Worm (Caenorhabditis elegans) whole organism, young adult: Measurements from ENCODE around the gene csa-1.
A peak's percentile ranks its signal among the peaks of the same experiment; 100 is the strongest.

Source experiments
- B0019.2 ChIP-seq: fragments of 200-800 bp; sonication (Bioruptor generic); conservative IDR thresholded peaks from 2 replicates; pipeline ENCODE4 v1.3.6; 2022; ENCODE audit warnings: missing genetic modification reagents, missing genetic modification characterization, missing compliant biosample characterization
- B0261.1 ChIP-seq: sonication (generic microtip); optimal IDR thresholded peaks from 2 replicates; lab custom pipeline; 2016; ENCODE audit warnings: mild to moderate bottlenecking, missing genetic modification characterization, moderate library complexity, missing compliant biosample characterization
- C06A6.2 ChIP-seq: fragments of 200-800 bp; sonication (Bioruptor generic); conservative IDR thresholded peaks from 2 replicates; pipeline ENCODE4 v1.3.6; 2022; ENCODE audit warnings: missing genetic modification characterization, missing compliant biosample characterization
- C17E4.6 ChIP-seq: fragments of 200-800 bp; sonication (Bioruptor generic); IDR thresholded peaks from 2 replicates; pipeline ENCODE4 v1.3.6; 2022; ENCODE audit warnings: missing genetic modification reagents, missing genetic modification characterization, missing compliant biosample characterization
- F22D6.2 ChIP-seq: sonication (generic microtip); optimal IDR thresholded peaks from 2 replicates; lab custom pipeline; 2016; ENCODE audit warnings: mild to moderate bottlenecking, missing genetic modification characterization, missing compliant biosample characterization
- F33H1.4 ChIP-seq: fragments of 200-800 bp; sonication (Bioruptor generic); IDR thresholded peaks from 2 replicates; pipeline ENCODE4 v1.3.6; 2022; ENCODE audit warnings: missing genetic modification reagents, missing genetic modification characterization, missing compliant biosample characterization
- F49E8.2 ChIP-seq: sonication (generic microtip); optimal IDR thresholded peaks from 3 replicates; lab custom pipeline; 2017; ENCODE audit warnings: missing genetic modification characterization, mild to moderate bottlenecking, missing compliant biosample characterization, antibody characterized with exemption, moderate library complexity; ENCODE audit not compliant: insufficient read depth
- Y53F4B.3 ChIP-seq: fragments of 200-800 bp; sonication (Bioruptor generic); IDR thresholded peaks from 2 replicates; pipeline ENCODE4 v1.3.6; 2022; ENCODE audit warnings: missing genetic modification reagents, missing genetic modification characterization, missing compliant biosample characterization
- Y53G8AR.9 ChIP-seq: fragments of 200-800 bp; sonication (Bioruptor generic); conservative IDR thresholded peaks from 2 replicates; pipeline ENCODE4 v1.3.6; 2022; ENCODE audit warnings: missing genetic modification reagents, missing genetic modification characterization, missing compliant biosample characterization
- Y95B8A.8 ChIP-seq: fragments of 200-800 bp; sonication (Bioruptor generic); IDR thresholded peaks from 2 replicates; pipeline ENCODE4 v1.3.6; 2022; ENCODE audit warnings: missing genetic modification reagents, missing genetic modification characterization, missing compliant biosample characterization
- aptf-2 ChIP-seq: fragments of 200-800 bp; sonication (Bioruptor generic); conservative IDR thresholded peaks from 2 replicates; pipeline ENCODE4 v1.3.6; 2022; ENCODE audit warnings: missing genetic modification reagents, missing genetic modification characterization, missing compliant biosample characterization
- cebp-2 ChIP-seq: fragments of 200-800 bp; sonication (Bioruptor generic); IDR thresholded peaks from 2 replicates; pipeline ENCODE4 v1.3.6; 2022; ENCODE audit warnings: missing genetic modification characterization, missing compliant biosample characterization
- ceh-27 ChIP-seq: fragments of 200-800 bp; sonication (Bioruptor generic); optimal IDR thresholded peaks from 2 replicates; lab custom pipeline; 2018; ENCODE audit warnings: mild to moderate bottlenecking, missing genetic modification characterization, moderate library complexity, missing compliant biosample characterization
- ceh-91 ChIP-seq: fragments of 200-800 bp; sonication (Bioruptor generic); IDR thresholded peaks from 2 replicates; pipeline ENCODE4 v1.3.6; 2022; ENCODE audit warnings: missing genetic modification reagents, missing genetic modification characterization, missing compliant biosample characterization
- chd-7 ChIP-seq: sonication (generic microtip); optimal IDR thresholded peaks from 2 replicates; lab custom pipeline; 2016; ENCODE audit warnings: mild to moderate bottlenecking, missing genetic modification characterization, moderate library complexity, missing compliant biosample characterization
- die-1 ChIP-seq: sonication (generic microtip); optimal IDR thresholded peaks from 2 replicates; lab custom pipeline; 2016; ENCODE audit warnings: missing genotype, mild to moderate bottlenecking, missing genetic modification characterization, missing compliant biosample characterization
- hmg-1.2 ChIP-seq: fragments of 200-800 bp; sonication (Bioruptor generic); IDR thresholded peaks from 2 replicates; pipeline ENCODE4 v1.3.6; 2022; ENCODE audit warnings: missing genetic modification reagents, missing genetic modification characterization, missing compliant biosample characterization
- hrde-1 ChIP-seq: sonication (generic microtip); optimal IDR thresholded peaks from 2 replicates; lab custom pipeline; 2016; ENCODE audit warnings: missing genetic modification characterization, mild to moderate bottlenecking, missing compliant biosample characterization, moderate library complexity, missing genotype, missing genetic modification reagents, borderline replicate concordance
- hsf-1 ChIP-seq: fragments of 200-800 bp; sonication (Bioruptor generic); IDR thresholded peaks from 2 replicates; pipeline ENCODE4 v1.3.6; 2022; ENCODE audit warnings: missing genetic modification reagents, missing genetic modification characterization, missing compliant biosample characterization
- lag-1 ChIP-seq: fragments of 200-800 bp; sonication (Bioruptor generic); IDR thresholded peaks from 2 replicates; pipeline ENCODE4 v1.3.6; 2022; ENCODE audit warnings: missing genetic modification reagents, missing genetic modification characterization, missing compliant biosample characterization
- let-607 ChIP-seq, 2 experiments: fragments of 200-800 bp in 1 of 2; sonication (Bioruptor generic) in 1 of 2; sonication (generic microtip) in 1 of 2; optimal IDR thresholded peaks; 2 replicates each; lab custom pipeline; 2016 to 2018; ENCODE audit warnings: mild to moderate bottlenecking in 2 of 2, missing compliant biosample characterization in 2 of 2, missing genetic modification characterization in 2 of 2, moderate library complexity in 2 of 2, missing genotype in 1 of 2
- lin-26 ChIP-seq: fragments of 200-800 bp; sonication (Bioruptor generic); IDR thresholded peaks from 2 replicates; pipeline ENCODE4 v1.3.6; 2022; ENCODE audit warnings: missing genetic modification reagents, missing genetic modification characterization, missing compliant biosample characterization
- lir-1 ChIP-seq: fragments of 200-800 bp; sonication (Bioruptor generic); conservative IDR thresholded peaks from 2 replicates; pipeline ENCODE4 v1.3.6; 2022; ENCODE audit warnings: missing genetic modification reagents, missing genetic modification characterization, missing compliant biosample characterization
- lsy-27 ChIP-seq: sonication (generic microtip); optimal IDR thresholded peaks from 2 replicates; lab custom pipeline; 2017; ENCODE audit warnings: missing genetic modification characterization, mild to moderate bottlenecking, missing compliant biosample characterization, antibody characterized with exemption, missing genotype, borderline replicate concordance; ENCODE audit not compliant: insufficient read depth
- mes-4 ChIP-seq: sonication (generic microtip); optimal IDR thresholded peaks from 2 replicates; lab custom pipeline; 2016; ENCODE audit warnings: missing genotype, missing genetic modification characterization, missing compliant biosample characterization
- mxl-1 ChIP-seq: sonication (generic microtip); optimal IDR thresholded peaks from 2 replicates; lab custom pipeline; 2016; ENCODE audit warnings: missing genetic modification characterization, missing compliant biosample characterization
- nfya-2 ChIP-seq: fragments of 200-800 bp; sonication (Bioruptor generic); IDR thresholded peaks from 2 replicates; pipeline ENCODE4 v1.3.6; 2022; ENCODE audit warnings: missing genetic modification reagents, missing genetic modification characterization, missing compliant biosample characterization
- pha-4 ChIP-seq: fragments of 150-350 bp; sonication (generic microtip); optimal IDR thresholded peaks from 2 replicates; lab custom pipeline; 2014; ENCODE audit warnings: missing biosample characterization, missing genetic modification reagents, missing genetic modification characterization
- sdz-38 ChIP-seq: sonication (generic microtip); optimal IDR thresholded peaks from 2 replicates; lab custom pipeline; 2016; ENCODE audit warnings: missing genotype, missing genetic modification characterization, missing compliant biosample characterization
- snpc-3.4 ChIP-seq: sonication (generic microtip); optimal IDR thresholded peaks from 2 replicates; lab custom pipeline; 2017; ENCODE audit warnings: missing genetic modification characterization, mild to moderate bottlenecking, missing compliant biosample characterization, antibody characterized with exemption, moderate library complexity, missing genotype, missing genetic modification reagents
- snpc-4 ChIP-seq, 5 experiments: fragments of 150-350 bp in 1 of 5; sonication (generic microtip) in 4 of 5; optimal IDR thresholded peaks; 2 replicates each; lab custom pipeline; 2014 to 2018; ENCODE audit warnings: missing genetic modification characterization in 5 of 5, missing biosample characterization in 3 of 5, antibody characterized with exemption in 2 of 5, mild to moderate bottlenecking in 2 of 5, missing compliant biosample characterization in 2 of 5, missing genotype in 2 of 5, moderate library complexity in 2 of 5, missing genetic modification reagents in 1 of 5
- tbp1 ChIP-seq: fragments of 200-800 bp; sonication (Bioruptor generic); optimal IDR thresholded peaks from 2 replicates; lab custom pipeline; 2018; ENCODE audit warnings: mild to moderate bottlenecking, missing genetic modification characterization, missing compliant biosample characterization
- unc-130 ChIP-seq: sonication (generic microtip); optimal IDR thresholded peaks from 2 replicates; lab custom pipeline; 2016; ENCODE audit warnings: missing genetic modification reagents, missing genetic modification characterization, missing compliant biosample characterization
- ztf-18 ChIP-seq: sonication (generic microtip); optimal IDR thresholded peaks from 2 replicates; lab custom pipeline; 2016; ENCODE audit warnings: missing genotype, mild to moderate bottlenecking, missing genetic modification characterization, missing compliant biosample characterization

Gene csa-1

DNA sequence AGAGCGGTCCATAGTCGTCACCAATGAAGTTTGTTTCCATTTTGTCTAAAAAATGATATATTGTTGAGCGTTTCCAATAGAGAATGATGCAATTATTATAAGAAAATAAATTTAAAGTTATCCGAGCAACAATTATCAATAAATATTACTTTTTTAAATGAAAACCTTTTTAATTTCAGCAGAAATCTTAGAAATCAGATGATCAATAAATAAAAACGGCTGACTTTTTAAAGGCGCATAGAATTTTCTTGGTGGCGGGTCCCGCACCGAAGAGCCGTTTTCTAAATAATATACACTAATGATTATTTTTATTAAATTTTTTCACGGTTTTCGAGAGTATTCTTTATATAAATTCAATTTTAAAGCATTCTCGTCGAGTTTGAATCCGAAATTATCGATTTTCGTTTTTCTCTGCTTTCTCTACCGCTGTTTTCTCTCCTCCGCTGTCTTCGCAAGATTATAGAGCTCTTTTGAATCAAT, 3.4 kb upstream of the csa-1 start, which contains the start of gene rab-39:
Gene rab-39 (minus strand): TSS at position 51 of the 480 bp plus-strand sequence.
- TF ChIP-seq mes-4 (tag; lab: Kevin White, UChicago) (no peak), F33H1.4 (peak; percentile 74)

DNA sequence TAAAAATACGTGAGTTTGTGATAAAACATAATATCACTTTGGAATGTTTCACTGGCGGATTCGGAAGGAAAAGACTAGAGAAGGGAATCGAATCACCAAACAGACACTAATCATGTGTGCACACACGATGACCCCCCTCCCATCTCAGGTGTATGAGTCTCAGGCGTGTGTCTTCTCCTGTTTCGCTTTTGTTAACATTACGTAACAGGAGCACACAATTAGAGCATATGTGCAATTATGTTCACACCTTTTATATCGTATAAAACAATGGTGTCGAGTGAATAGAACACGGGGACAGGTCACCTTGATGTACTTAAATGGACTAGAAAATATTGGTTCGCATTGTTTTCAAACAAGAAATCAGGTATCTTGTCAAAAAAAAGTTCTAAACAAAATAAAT, 2.7 kb downstream of the csa-1 start:
- TF ChIP-seq pha-4 (tag; lab: Kevin White, UChicago) = no peak
- TF ChIP-seq mes-4 (tag; lab: Kevin White, UChicago) = no peak
- TF ChIP-seq hsf-1 = no peak
- TF ChIP-seq F49E8.2 (tag; lab: Kevin White, UChicago) = no peak
- no peak for TF ChIP-seq snpc-4 (GFP tag; optimal IDR thresholded peaks at IDR 0.05; lab: Kevin White, UChicago)
- no peak for TF ChIP-seq snpc-4 (tag; optimal IDR thresholded peaks at IDR 0.05; lab: Kevin White, UChicago)
- TF ChIP-seq Y53G8AR.9 = no peak
- TF ChIP-seq let-607 (tag; optimal IDR thresholded peaks at IDR 0.05; lab: Kevin White, UChicago) = no peak
- TF ChIP-seq die-1 (tag; lab: Kevin White, UChicago) = no peak
- TF ChIP-seq Y53F4B.3 (GFP tag; lab: Robert Waterston, UW) = no peak
- TF ChIP-seq sdz-38 (tag; lab: Kevin White, UChicago) = no peak
- no peak for TF ChIP-seq tbp1 (GFP tag; lab: Kevin White, UChicago)
- no peak for TF ChIP-seq hrde-1 (tag; lab: Kevin White, UChicago)
- no peak for TF ChIP-seq cebp-2
- no peak for TF ChIP-seq F22D6.2

DNA sequence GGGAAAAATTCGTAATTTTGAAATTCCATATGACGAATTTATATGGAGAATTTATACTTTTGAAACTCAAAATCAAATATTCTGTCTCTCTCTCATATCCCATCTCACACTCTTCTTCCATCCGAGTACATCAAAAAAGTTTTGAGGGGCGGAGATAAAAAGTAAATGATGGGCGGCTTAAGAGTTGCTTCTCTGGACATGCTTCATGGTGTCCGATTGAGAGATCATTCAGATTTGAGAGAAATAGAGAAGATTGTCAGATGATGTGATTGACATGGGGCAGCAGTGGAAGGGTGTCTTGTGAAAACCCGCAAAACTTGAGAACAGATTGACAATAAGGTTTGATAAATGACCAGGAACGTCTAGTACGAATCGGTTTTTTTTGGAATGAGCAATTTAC, 3.8 kb downstream of the csa-1 start:
- TF ChIP-seq ztf-18 (tag; lab: Kevin White, UChicago) (no peak), C06A6.2 (no peak), lin-26 (no peak), hmg-1.2 (GFP tag; lab: Robert Waterston, UW) (peak; percentile 21; the same call in 1 of the 2 replicates)

DNA sequence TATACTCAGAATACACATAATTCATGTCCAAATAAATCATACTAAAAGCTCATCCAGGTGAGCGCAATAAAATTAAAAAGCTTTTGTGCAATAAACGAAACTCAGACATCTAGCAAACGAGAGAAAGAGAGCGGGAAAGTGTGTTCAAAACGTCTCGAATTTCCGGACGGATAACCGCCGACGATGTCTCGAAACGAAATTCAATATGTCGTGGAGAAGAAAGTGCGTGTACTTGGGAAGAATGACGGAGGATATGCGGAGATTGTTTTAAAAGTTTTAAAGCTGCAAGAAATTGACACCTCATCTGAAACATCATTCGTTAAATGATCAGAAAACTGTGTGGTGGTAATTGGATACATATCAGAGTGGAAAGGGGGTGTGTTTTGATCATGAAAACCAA, 4.8 kb downstream of the csa-1 start:
- no peak for TF ChIP-seq lsy-27 (tag; lab: Kevin White, UChicago)
- TF ChIP-seq mxl-1 (tag; lab: Kevin White, UChicago) = no peak
- no peak for TF ChIP-seq B0019.2 (GFP tag; lab: Robert Waterston, UW)
- no peak for TF ChIP-seq hsf-1
- TF ChIP-seq lag-1 (GFP tag; lab: Robert Waterston, UW) = no peak
- TF ChIP-seq Y53F4B.3 (GFP tag; lab: Robert Waterston, UW) = no peak
- no peak for TF ChIP-seq ceh-27
- no peak for TF ChIP-seq lir-1 (GFP tag; lab: Robert Waterston, UW)
- TF ChIP-seq ceh-91 (GFP tag; lab: Robert Waterston, UW) = no peak
- no peak for TF ChIP-seq snpc-3.4
- no peak for TF ChIP-seq unc-130 (GFP tag; lab: Kevin White, UChicago)
- no peak for TF ChIP-seq pha-4 (tag; lab: Kevin White, UChicago)
- TF ChIP-seq aptf-2 (GFP tag; lab: Robert Waterston, UW) = no peak
- no peak for TF ChIP-seq B0261.1
- no peak for TF ChIP-seq Y95B8A.8 (GFP tag; lab: Robert Waterston, UW)
- no peak for TF ChIP-seq C17E4.6 (GFP tag; lab: Robert Waterston, UW)
- no peak for TF ChIP-seq nfya-2 (GFP tag; lab: Robert Waterston, UW)
- TF ChIP-seq chd-7 (tag; lab: Kevin White, UChicago) = no peak
